Fruit fly (Drosophila melanogaster): ENCODE results near the gene S1P.

- TF ChIP-seq psq (optimal IDR thresholded peaks at IDR 0.05) (no peak), EcR (GFP tag; optimal IDR thresholded peaks at IDR 0.05) (no peak)
These were observed 48.9 kb downstream of the S1P start for dm6 chr3L:21568254-21568653.

All from whole organism.